Fruit fly (Drosophila melanogaster) whole organism, embryonic: ENCODE data around the gene HDAC3.

Experiments used
- Abd-B ChIP-seq: fragments of 200-800 bp; sonication (Bioruptor generic); optimal IDR thresholded peaks from 2 replicates; lab custom pipeline; 2018; ENCODE audit warnings: missing biosample characterization, mild to moderate bottlenecking, missing genetic modification characterization, moderate library complexity
- Antp ChIP-seq: fragments of 200-800 bp; sonication (Bioruptor generic); optimal IDR thresholded peaks from 3 replicates; lab custom pipeline; 2016; ENCODE audit warnings: missing biosample characterization, missing genetic modification characterization
- B-H2 ChIP-seq: fragments of 200-800 bp; sonication (Bioruptor generic); optimal IDR thresholded peaks from 2 replicates; lab custom pipeline; 2018; ENCODE audit warnings: missing biosample characterization, mild to moderate bottlenecking, missing genetic modification characterization
- CG11504 ChIP-seq: fragments of 200-800 bp; sonication (Bioruptor generic); optimal IDR thresholded peaks from 3 replicates; lab custom pipeline; 2019; ENCODE audit warnings: missing biosample characterization, mild to moderate bottlenecking, missing genetic modification characterization, moderate library complexity
- CG11696 ChIP-seq: fragments of 200-800 bp; sonication (Bioruptor generic); IDR thresholded peaks from 2 replicates; pipeline ENCODE4 v1.3.6; 2022; ENCODE audit warnings: missing biosample characterization, missing genetic modification characterization
- CG12744 ChIP-seq: fragments of 200-800 bp; sonication (Bioruptor generic); optimal IDR thresholded peaks from 2 replicates; lab custom pipeline; 2016; ENCODE audit warnings: missing biosample characterization, missing genetic modification characterization
- CG14441 ChIP-seq: fragments of 200-800 bp; sonication (Bioruptor generic); IDR thresholded peaks from 2 replicates; pipeline ENCODE4 v1.3.6; 2022; ENCODE audit warnings: missing biosample characterization, missing genetic modification characterization
- CG15696 ChIP-seq: fragments of 200-800 bp; sonication (Bioruptor generic); optimal IDR thresholded peaks from 2 replicates; lab custom pipeline; 2019; ENCODE audit warnings: missing biosample characterization, mild to moderate bottlenecking, missing genetic modification characterization, moderate library complexity
- CG17568 ChIP-seq: fragments of 200-800 bp; sonication (Bioruptor generic); optimal IDR thresholded peaks from 2 replicates; lab custom pipeline; 2018; ENCODE audit warnings: missing biosample characterization, mild to moderate bottlenecking, missing genetic modification characterization, moderate library complexity
- CG17829 ChIP-seq: fragments of 200-800 bp; optimal IDR thresholded peaks from 2 replicates; lab custom pipeline; 2019; ENCODE audit warnings: missing biosample characterization, mild to moderate bottlenecking, missing genetic modification characterization, moderate library complexity
- CG2875 ChIP-seq: fragments of 200-800 bp; sonication (Bioruptor generic); optimal IDR thresholded peaks from 2 replicates; lab custom pipeline; 2017; ENCODE audit warnings: missing biosample characterization, mild to moderate bottlenecking, missing genetic modification characterization, missing genetic modification reagents
- CG30431 ChIP-seq: fragments of 200-800 bp; sonication (Bioruptor generic); optimal IDR thresholded peaks from 2 replicates; lab custom pipeline; 2017; ENCODE audit warnings: missing biosample characterization, missing genetic modification characterization
- CG31365 ChIP-seq: fragments of 200-800 bp; sonication (Bioruptor generic); optimal IDR thresholded peaks from 2 replicates; lab custom pipeline; 2018; ENCODE audit warnings: missing biosample characterization, mild to moderate bottlenecking, missing genetic modification characterization
- CG33557 ChIP-seq: fragments of 200-800 bp; sonication (Bioruptor generic); optimal IDR thresholded peaks from 2 replicates; lab custom pipeline; 2019; ENCODE audit warnings: missing biosample characterization, mild to moderate bottlenecking, missing genetic modification characterization, moderate library complexity
- CG34376 ChIP-seq: fragments of 200-800 bp; sonication (Bioruptor generic); optimal IDR thresholded peaks from 2 replicates; lab custom pipeline; 2018; ENCODE audit warnings: missing biosample characterization, mild to moderate bottlenecking, missing genetic modification characterization
- CG4282 ChIP-seq: fragments of 200-800 bp; sonication (Bioruptor generic); optimal IDR thresholded peaks from 2 replicates; lab custom pipeline; 2016; ENCODE audit warnings: missing biosample characterization, missing genetic modification characterization
- CG6854 ChIP-seq: fragments of 200-800 bp; sonication (Bioruptor generic); optimal IDR thresholded peaks from 3 replicates; lab custom pipeline; 2017; ENCODE audit warnings: missing biosample characterization, mild to moderate bottlenecking, missing genetic modification characterization
- CG7745 ChIP-seq: fragments of 200-800 bp; sonication (Bioruptor generic); optimal IDR thresholded peaks from 2 replicates; lab custom pipeline; 2018; ENCODE audit warnings: missing biosample characterization, mild to moderate bottlenecking, missing genetic modification characterization, moderate library complexity
- CG7786 ChIP-seq: fragments of 200-800 bp; sonication (Bioruptor generic); optimal IDR thresholded peaks from 2 replicates; lab custom pipeline; 2016; ENCODE audit warnings: missing biosample characterization, missing genetic modification characterization
- CG7839 ChIP-seq: fragments of 200-800 bp; sonication (Bioruptor generic); optimal IDR thresholded peaks from 3 replicates; lab custom pipeline; 2018; ENCODE audit warnings: missing biosample characterization, mild to moderate bottlenecking, missing genetic modification characterization, moderate library complexity
- CG8359 ChIP-seq: fragments of 200-800 bp; sonication (Bioruptor generic); optimal IDR thresholded peaks from 2 replicates; lab custom pipeline; 2017; ENCODE audit warnings: missing biosample characterization, mild to moderate bottlenecking, missing genetic modification characterization, borderline replicate concordance
- Camta ChIP-seq: fragments of 200-800 bp; sonication (Bioruptor generic); optimal IDR thresholded peaks from 2 replicates; lab custom pipeline; 2016; ENCODE audit warnings: missing biosample characterization, missing genetic modification characterization
- Dfd ChIP-seq, 2 experiments: fragments of >200 bp; optimal IDR thresholded peaks; 2 replicates each; lab custom pipeline; 2017; ENCODE audit warnings: missing biosample characterization in 2 of 2, missing genetic modification characterization in 2 of 2
- Dll ChIP-seq: fragments of 200-800 bp; sonication (Bioruptor generic); IDR thresholded peaks from 4 replicates; pipeline ENCODE4 v1.3.6; 2022; ENCODE audit warnings: missing biosample characterization, missing genetic modification characterization; ENCODE audit not compliant: partially characterized antibody
- Dref ChIP-seq: fragments of 200-800 bp; sonication (Bioruptor generic); IDR thresholded peaks from 2 replicates; pipeline ENCODE4 v1.3.6; 2022; ENCODE audit warnings: missing biosample characterization, missing genetic modification characterization
- Kr ChIP-seq: fragments of 200-800 bp; sonication (Bioruptor generic); optimal IDR thresholded peaks from 2 replicates; lab custom pipeline; 2017; ENCODE audit warnings: missing biosample characterization, mild to moderate bottlenecking, missing genetic modification characterization
- Lhr ChIP-seq: fragments of 200-800 bp; sonication (Bioruptor generic); optimal IDR thresholded peaks from 3 replicates; lab custom pipeline; 2017; ENCODE audit warnings: mild to moderate bottlenecking, missing biosample characterization, missing genetic modification reagents, missing genetic modification characterization
- Neu2 ChIP-seq: fragments of 200-800 bp; sonication (Bioruptor generic); optimal IDR thresholded peaks from 3 replicates; lab custom pipeline; 2016; ENCODE audit warnings: missing biosample characterization, missing genetic modification characterization, borderline replicate concordance
- Rx ChIP-seq: fragments of 200-800 bp; sonication (Bioruptor generic); IDR thresholded peaks from 2 replicates; pipeline ENCODE4 v1.3.6; 2022; ENCODE audit warnings: missing biosample characterization, missing genetic modification characterization
- Scr ChIP-seq: fragments of 200-800 bp; sonication (Bioruptor generic); IDR thresholded peaks from 2 replicates; pipeline ENCODE4 v1.3.6; 2022; ENCODE audit warnings: missing biosample characterization, missing genetic modification characterization; ENCODE audit not compliant: partially characterized antibody
- Trl ChIP-seq, 3 experiments: fragments of >200 bp in 2 of 3; fragments of 200-800 bp in 1 of 3; sonication (Bioruptor generic) in 1 of 3; optimal IDR thresholded peaks; 2 replicates in 1 of 3; 3 replicates in 2 of 3; lab custom pipeline; 2016 to 2017; ENCODE audit warnings: missing biosample characterization in 1 of 3, missing genetic modification characterization in 1 of 3
- ab ChIP-seq: fragments of 200-800 bp; sonication (Bioruptor generic); optimal IDR thresholded peaks from 2 replicates; lab custom pipeline; 2016; ENCODE audit warnings: missing biosample characterization, missing genetic modification characterization
- amos ChIP-seq: fragments of 200-800 bp; sonication (Bioruptor generic); IDR thresholded peaks from 2 replicates; pipeline ENCODE4 v1.3.6; 2022; ENCODE audit warnings: missing biosample characterization, missing genetic modification characterization; ENCODE audit not compliant: partially characterized antibody
- bab2 ChIP-seq: fragments of 200-800 bp; sonication (Bioruptor generic); optimal IDR thresholded peaks from 2 replicates; lab custom pipeline; 2016; ENCODE audit warnings: missing biosample characterization, missing genetic modification characterization
- grau ChIP-seq: fragments of 200-800 bp; optimal IDR thresholded peaks from 3 replicates; lab custom pipeline; 2019; ENCODE audit warnings: missing biosample characterization, mild to moderate bottlenecking, missing genetic modification characterization, moderate library complexity
- gsb-n ChIP-seq: fragments of 200-800 bp; sonication (Bioruptor generic); optimal IDR thresholded peaks from 3 replicates; lab custom pipeline; 2018; ENCODE audit warnings: missing biosample characterization, mild to moderate bottlenecking, missing genetic modification characterization
- inv ChIP-seq: fragments of 200-800 bp; sonication (Bioruptor generic); IDR thresholded peaks from 2 replicates; pipeline ENCODE4 v1.3.6; 2022; ENCODE audit warnings: missing biosample characterization, missing genetic modification characterization; ENCODE audit not compliant: partially characterized antibody
- kah ChIP-seq: fragments of 200-800 bp; sonication (Bioruptor generic); optimal IDR thresholded peaks from 2 replicates; lab custom pipeline; 2018; ENCODE audit warnings: missing biosample characterization, mild to moderate bottlenecking, missing genetic modification characterization
- klu ChIP-seq: fragments of 200-800 bp; sonication (Bioruptor generic); IDR thresholded peaks from 2 replicates; pipeline ENCODE4 v1.3.6; 2022; ENCODE audit warnings: missing biosample characterization, missing genetic modification characterization
- nmo ChIP-seq: fragments of 200-800 bp; sonication (Bioruptor generic); optimal IDR thresholded peaks from 2 replicates; lab custom pipeline; 2018; ENCODE audit warnings: missing biosample characterization, mild to moderate bottlenecking, missing genetic modification characterization, moderate library complexity
- onecut ChIP-seq: fragments of 200-800 bp; sonication (Bioruptor generic); IDR thresholded peaks from 2 replicates; pipeline ENCODE4 v1.3.6; 2022; ENCODE audit warnings: missing biosample characterization, missing genetic modification characterization
- phol ChIP-seq: fragments of 200-800 bp; sonication (Bioruptor generic); optimal IDR thresholded peaks from 3 replicates; lab custom pipeline; 2018; ENCODE audit warnings: missing biosample characterization, mild to moderate bottlenecking, missing genetic modification characterization, moderate library complexity
- ranshi ChIP-seq: fragments of 200-800 bp; sonication (Bioruptor generic); IDR thresholded peaks from 2 replicates; pipeline ENCODE4 v1.3.6; 2022; ENCODE audit warnings: missing biosample characterization, missing genetic modification characterization
- schlank ChIP-seq: fragments of 200-800 bp; sonication (Bioruptor generic); optimal IDR thresholded peaks from 2 replicates; lab custom pipeline; 2018; ENCODE audit warnings: missing biosample characterization, mild to moderate bottlenecking, missing genetic modification characterization
- sens-2 ChIP-seq: fragments of 200-800 bp; sonication (Bioruptor generic); IDR thresholded peaks from 2 replicates; pipeline ENCODE4 v1.3.6; 2022; ENCODE audit warnings: missing biosample characterization, missing genetic modification characterization
- slp2 ChIP-seq: fragments of 200-800 bp; sonication (Bioruptor generic); optimal IDR thresholded peaks from 2 replicates; lab custom pipeline; 2016; ENCODE audit warnings: missing biosample characterization, missing genetic modification characterization
- tll ChIP-seq, 2 experiments: fragments of 200-800 bp in 1 of 2; fragments of >200 bp in 1 of 2; sonication (Bioruptor generic) in 1 of 2; optimal IDR thresholded peaks; 2 replicates each; lab custom pipeline; 2017 to 2019; ENCODE audit warnings: missing biosample characterization in 2 of 2, missing genetic modification characterization in 2 of 2, mild to moderate bottlenecking in 1 of 2, moderate library complexity in 1 of 2
- tup ChIP-seq: fragments of 200-800 bp; sonication (Bioruptor generic); optimal IDR thresholded peaks from 2 replicates; lab custom pipeline; 2016; ENCODE audit warnings: missing biosample characterization, mild to moderate bottlenecking, missing genetic modification characterization, moderate library complexity

Gene HDAC3

dm6 chr3R:5470586-5471283, 3.7 kb downstream of the HDAC3 start, which contains the start of the genes mRpL44 and Snr1 (continued):
- TF ChIP-seq inv (GFP tag; lab: Robert Waterston, UW), result 0 out of 2 replicates have a peak, but pooled peaks have one; percentile 8
- TF ChIP-seq phol (tag; lab: Kevin White, UChicago), result peak; percentile 89
- no peak for TF ChIP-seq CG2875 (GFP tag; lab: Kevin White, UChicago)
- TF ChIP-seq CG30431, result no peak
- peak; percentile 42 for TF ChIP-seq CG34376
- no peak for TF ChIP-seq bab2 (GFP tag; lab: Kevin White, UChicago)
- no peak for TF ChIP-seq CG17568
- no peak for TF ChIP-seq Dref (GFP tag; lab: Robert Waterston, UW)
- no peak for TF ChIP-seq CG14441 (GFP tag; lab: Robert Waterston, UW)
- TF ChIP-seq ab, result no peak
- TF ChIP-seq CG17829 (tag; lab: Kevin White, UChicago), result peak; percentile 54
- no peak for TF ChIP-seq CG31365 (tag; lab: Kevin White, UChicago)
- TF ChIP-seq Trl (optimal IDR thresholded peaks at IDR 0.05; lab: Kevin White, UChicago), result no peak
- no peak for TF ChIP-seq Trl (GFP tag; optimal IDR thresholded peaks at IDR 0.05; lab: Kevin White, UChicago)
- TF ChIP-seq CG7745 (tag; lab: Kevin White, UChicago), result no peak
- TF ChIP-seq CG8359, result no peak
- no peak for TF ChIP-seq amos (GFP tag; lab: Robert Waterston, UW)
- TF ChIP-seq CG12744 (GFP tag; lab: Kevin White, UChicago), result no peak
- TF ChIP-seq CG11696 (GFP tag; lab: Robert Waterston, UW), result no peak
- peak; percentile 72 for TF ChIP-seq nmo (GFP tag; lab: Kevin White, UChicago)
- no peak for TF ChIP-seq Rx (GFP tag; lab: Robert Waterston, UW)
- TF ChIP-seq ranshi (GFP tag; lab: Robert Waterston, UW), result no peak
- TF ChIP-seq Abd-B (GFP tag; lab: Kevin White, UChicago), result peak; percentile 40
- no peak for TF ChIP-seq schlank (tag; lab: Kevin White, UChicago)
- TF ChIP-seq kah (GFP tag; lab: Kevin White, UChicago), result no peak
- no peak for TF ChIP-seq onecut (GFP tag; lab: Robert Waterston, UW)
- TF ChIP-seq Camta (GFP tag; lab: Kevin White, UChicago), result no peak
- no peak for TF ChIP-seq sens-2 (GFP tag; lab: Robert Waterston, UW)
- TF ChIP-seq tll (GFP tag; optimal IDR thresholded peaks at IDR 0.05; lab: Kevin White, UChicago), result no peak
- TF ChIP-seq CG33557, result peak; percentile 33
- no peak for TF ChIP-seq CG4282
- no peak for TF ChIP-seq Lhr (GFP tag; lab: Kevin White, UChicago)
- no peak for TF ChIP-seq CG11504 (tag; lab: Kevin White, UChicago)
- no peak for TF ChIP-seq slp2 (GFP tag; lab: Kevin White, UChicago)
- TF ChIP-seq B-H2 (GFP tag; lab: Kevin White, UChicago), result peak; percentile 71
- no peak for TF ChIP-seq CG6854 (GFP tag; lab: Kevin White, UChicago)
- TF ChIP-seq tup (GFP tag; lab: Kevin White, UChicago), result no peak
- peak; percentile 47 for TF ChIP-seq CG15696 (tag; lab: Kevin White, UChicago)
- TF ChIP-seq klu, result peak; percentile 84
- no peak for TF ChIP-seq Dfd (GFP tag; optimal IDR thresholded peaks at IDR 0.05; lab: Kevin White, UChicago)
- no peak for TF ChIP-seq Antp (GFP tag; lab: Kevin White, UChicago)
- TF ChIP-seq CG7839 (tag; lab: Kevin White, UChicago), result peak; percentile 69
- TF ChIP-seq grau (tag; lab: Kevin White, UChicago), result peak; percentile 64
- peak; percentile 46; the same call in 1 of the 4 replicates for TF ChIP-seq Dll (GFP tag; lab: Robert Waterston, UW)
- TF ChIP-seq CG7786, result no peak
- no peak for TF ChIP-seq gsb-n (tag; lab: Kevin White, UChicago)
- TF ChIP-seq Kr (GFP tag; lab: Kevin White, UChicago), result no peak
- no peak for TF ChIP-seq Scr (GFP tag; lab: Robert Waterston, UW)
- no peak for TF ChIP-seq Neu2 (GFP tag; lab: Kevin White, UChicago)
